Fruit fly (Drosophila melanogaster): Measurements from ENCODE around the gene CG9286.
A peak's percentile ranks its signal among the peaks of the same experiment; 100 is the strongest.

Gene CG9286

DNA sequence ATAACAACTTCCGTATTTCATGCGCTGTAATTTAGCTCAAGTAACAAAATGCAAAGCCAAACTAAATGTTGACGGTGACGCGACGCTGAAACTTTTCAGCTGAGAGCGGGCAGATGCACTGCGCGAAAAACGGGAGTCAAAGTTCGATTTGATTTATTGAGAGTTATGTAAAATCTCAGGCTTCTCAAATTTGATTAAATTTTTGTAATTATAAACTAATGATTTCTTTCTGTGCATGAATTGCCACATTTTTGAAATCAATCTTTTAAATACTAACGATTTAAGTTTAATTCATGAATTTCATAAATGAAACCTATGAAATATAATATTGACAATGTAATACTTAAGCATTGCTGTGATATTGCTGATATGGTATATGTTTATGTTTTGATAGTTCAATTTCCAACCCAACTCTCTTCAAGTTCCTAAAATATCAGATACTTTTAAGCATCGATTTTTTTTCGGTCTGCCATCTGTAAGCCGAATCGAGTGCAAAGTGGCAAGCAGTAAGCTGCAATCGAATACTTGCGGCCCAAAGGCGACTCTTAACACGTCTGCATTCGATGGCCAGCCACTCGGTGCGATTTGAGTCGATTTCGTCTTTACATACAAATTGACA, 41.9 kb downstream of the CG9286 start (continued):
- TF ChIP-seq spab (GFP tag; optimal IDR thresholded peaks at IDR 0.05) (no peak), CG10669 (GFP tag; optimal IDR thresholded peaks at IDR 0.05) (no peak), CG11762 (GFP tag; optimal IDR thresholded peaks at IDR 0.05; ENCODE audit: insufficient read depth) (no peak), Blimp-1 (GFP tag; optimal IDR thresholded peaks at IDR 0.05) (no peak), dsx (GFP tag; optimal IDR thresholded peaks at IDR 0.05; ENCODE audit: poor library complexity, severe bottlenecking) (no peak), CG8119 (GFP tag; IDR thresholded peaks at IDR 0.05) (no peak; the same call in 2 of the 3 replicates)

DNA sequence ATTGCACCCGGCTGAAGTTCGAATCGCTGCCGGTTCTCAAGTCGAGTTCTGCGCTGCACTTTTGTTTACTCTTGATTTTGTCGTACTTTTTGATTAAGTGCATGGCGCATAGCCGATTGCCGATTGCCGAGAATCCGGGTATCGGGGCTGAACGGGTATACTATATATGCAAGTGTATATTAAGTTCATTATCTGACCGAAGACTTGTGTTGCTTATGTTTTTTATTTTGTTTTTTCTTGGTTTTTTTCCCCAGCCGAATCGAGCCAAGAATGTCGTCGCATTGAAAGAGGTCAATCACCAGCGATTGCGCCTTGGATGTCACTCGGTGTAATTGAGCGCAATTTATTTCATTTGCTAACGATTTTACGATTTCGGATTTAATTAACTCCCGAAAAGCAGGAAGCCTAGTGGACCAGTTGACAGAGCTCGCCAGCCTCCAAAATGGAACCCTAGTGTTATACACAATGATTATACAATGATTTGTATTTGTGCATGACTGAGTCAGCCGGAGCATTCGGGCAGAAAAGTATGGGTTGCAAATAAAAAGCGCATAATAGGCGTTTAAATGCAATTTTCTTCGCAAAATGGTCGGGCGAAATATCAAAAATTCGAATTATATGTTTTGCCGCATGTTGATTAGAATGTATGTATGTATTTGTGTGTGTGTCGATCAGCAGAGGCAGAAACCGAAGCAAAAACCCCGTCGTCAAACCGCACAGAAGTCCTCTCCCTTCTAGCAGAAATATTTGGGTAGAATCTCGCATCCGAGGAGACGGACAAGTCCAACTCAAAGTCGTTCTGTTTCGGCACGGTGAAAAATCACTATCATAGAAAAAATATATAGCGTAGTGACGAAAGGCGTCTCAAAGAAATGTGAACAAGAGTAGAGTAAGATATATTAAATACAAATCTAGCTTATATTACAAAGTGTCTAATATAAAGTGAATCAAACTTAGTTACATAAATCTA, 47.5 kb downstream of the CG9286 start, which contains the start of gene Mst87F:
Mst87F (minus strand) TSS at position 56 of the 970 bp plus-strand sequence.
- TF ChIP-seq Eip78C (GFP tag), result peak; percentile 85
- TF ChIP-seq net (GFP tag; optimal IDR thresholded peaks at IDR 0.05), result peak; percentile 1
- TF ChIP-seq svp (GFP tag), result peak; percentile 95
- TF ChIP-seq achi (GFP tag; optimal IDR thresholded peaks at IDR 0.05), result peak; percentile 22
- TF ChIP-seq CG6792 (GFP tag; optimal IDR thresholded peaks at IDR 0.05), result no peak
- peak; percentile 22 for TF ChIP-seq Eip75B (GFP tag; optimal IDR thresholded peaks at IDR 0.05)
- 0 out of 2 replicates have a peak, but pooled peaks have one; percentile 22 for TF ChIP-seq CG15336 (GFP tag; IDR thresholded peaks at IDR 0.05)
- peak; percentile 31 for TF ChIP-seq Eip93F (GFP tag; optimal IDR thresholded peaks at IDR 0.05)
- peak in 1 of 2 experiments; percentile 22 for TF ChIP-seq ss (GFP tag; optimal IDR thresholded peaks at IDR 0.05)
- peak; percentile 4 for TF ChIP-seq spab (GFP tag; optimal IDR thresholded peaks at IDR 0.05)
- no peak for TF ChIP-seq Smox (GFP tag; optimal IDR thresholded peaks at IDR 0.05)
- peak; percentile 11 for TF ChIP-seq Hr4 (GFP tag; optimal IDR thresholded peaks at IDR 0.05)
- TF ChIP-seq Sox15 (GFP tag; optimal IDR thresholded peaks at IDR 0.05), result no peak
- TF ChIP-seq CG3032 (tag; optimal IDR thresholded peaks at IDR 0.05), result peak; percentile 15
- peak; percentile 0 for TF ChIP-seq CG3919 (GFP tag; optimal IDR thresholded peaks at IDR 0.05)
- peak; percentile 43; the same call in 1 of the 3 replicates for TF ChIP-seq CG6163 (GFP tag; IDR thresholded peaks at IDR 0.05)
- no peak for TF ChIP-seq acj6 (GFP tag; optimal IDR thresholded peaks at IDR 0.05)
- TF ChIP-seq lz (GFP tag; optimal IDR thresholded peaks at IDR 0.05), result no peak
- peak; percentile 5 for TF ChIP-seq CG6276 (GFP tag; optimal IDR thresholded peaks at IDR 0.05)
- TF ChIP-seq dsx (GFP tag; optimal IDR thresholded peaks at IDR 0.05; ENCODE audit: poor library complexity, severe bottlenecking), result no peak
- TF ChIP-seq CG6808 (GFP tag; optimal IDR thresholded peaks at IDR 0.05), result peak; percentile 15
- no peak for TF ChIP-seq dac (GFP tag; optimal IDR thresholded peaks at IDR 0.05)
- TF ChIP-seq salr (GFP tag; optimal IDR thresholded peaks at IDR 0.05), result no peak
- TF ChIP-seq vri (GFP tag; optimal IDR thresholded peaks at IDR 0.05), result peak; percentile 43
- TF ChIP-seq topi (GFP tag; optimal IDR thresholded peaks at IDR 0.05), result no peak
- no peak for TF ChIP-seq CG9139 (GFP tag; optimal IDR thresholded peaks at IDR 0.05)

DNA sequence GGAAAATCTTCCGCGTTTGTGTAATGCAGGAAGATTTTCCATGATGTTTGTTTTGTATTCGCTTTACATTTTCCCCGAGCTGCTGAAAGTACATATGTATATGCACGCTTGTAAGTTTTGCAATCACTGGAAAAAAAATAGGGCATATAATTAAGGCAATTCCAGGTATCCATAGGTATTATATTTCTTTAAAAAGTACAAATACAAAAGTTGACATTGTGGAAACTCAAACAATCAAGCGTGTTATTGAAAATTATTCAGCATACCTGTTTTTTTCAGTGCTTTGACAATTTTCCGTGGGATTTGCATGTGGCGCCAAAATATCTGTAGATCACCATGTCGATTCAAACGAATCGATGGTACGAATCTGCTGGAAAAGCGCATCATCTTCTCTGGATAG, 50.3 kb downstream of the CG9286 start:
- peak; percentile 4 for TF ChIP-seq net (GFP tag; optimal IDR thresholded peaks at IDR 0.05)
- TF ChIP-seq dac (GFP tag; optimal IDR thresholded peaks at IDR 0.05), result peak; percentile 37
- TF ChIP-seq CG11902 (GFP tag; optimal IDR thresholded peaks at IDR 0.05), result peak; percentile 10
- no peak for TF ChIP-seq spab (GFP tag; optimal IDR thresholded peaks at IDR 0.05)
- peak; percentile 60 for TF ChIP-seq eg (GFP tag; IDR thresholded peaks at IDR 0.05)
- no peak for TF ChIP-seq Smox (GFP tag; optimal IDR thresholded peaks at IDR 0.05)
- no peak for TF ChIP-seq CG1621 (tag; optimal IDR thresholded peaks at IDR 0.05)
- TF ChIP-seq CG7368 (GFP tag; optimal IDR thresholded peaks at IDR 0.05), result peak; percentile 17
- TF ChIP-seq CG6276 (GFP tag; optimal IDR thresholded peaks at IDR 0.05), result peak; percentile 56
- TF ChIP-seq CG10669 (GFP tag; optimal IDR thresholded peaks at IDR 0.05), result no peak
- peak; percentile 5 for TF ChIP-seq esn (GFP tag; optimal IDR thresholded peaks at IDR 0.05)
- TF ChIP-seq CG11762 (GFP tag; optimal IDR thresholded peaks at IDR 0.05; ENCODE audit: insufficient read depth), result no peak
- TF ChIP-seq acj6 (GFP tag; optimal IDR thresholded peaks at IDR 0.05), result peak; percentile 43
- no peak for TF ChIP-seq topi (GFP tag; optimal IDR thresholded peaks at IDR 0.05)
- no peak for TF ChIP-seq fd59A (GFP tag; optimal IDR thresholded peaks at IDR 0.05)
- no peak for TF ChIP-seq achi (GFP tag; optimal IDR thresholded peaks at IDR 0.05)
- TF ChIP-seq CG9139 (GFP tag; optimal IDR thresholded peaks at IDR 0.05), result no peak
- peak; percentile 19; the same call in 1 of the 2 replicates for TF ChIP-seq CG11294 (GFP tag; IDR thresholded peaks at IDR 0.05)
- TF ChIP-seq Sox102F (GFP tag; optimal IDR thresholded peaks at IDR 0.05), result no peak
- peak; percentile 8 for TF ChIP-seq lz (GFP tag; optimal IDR thresholded peaks at IDR 0.05)
- TF ChIP-seq CG6792 (GFP tag; optimal IDR thresholded peaks at IDR 0.05), result no peak
- TF ChIP-seq dsx (GFP tag; optimal IDR thresholded peaks at IDR 0.05; ENCODE audit: poor library complexity, severe bottlenecking), result no peak
- TF ChIP-seq OdsH (GFP tag; optimal IDR thresholded peaks at IDR 0.05), result peak; percentile 31
- no peak for TF ChIP-seq CG6854 (GFP tag; optimal IDR thresholded peaks at IDR 0.05)
- no peak for TF ChIP-seq CG34406 (GFP tag; optimal IDR thresholded peaks at IDR 0.05)
- TF ChIP-seq Blimp-1 (GFP tag; optimal IDR thresholded peaks at IDR 0.05), result no peak
- TF ChIP-seq CG4318 (GFP tag; optimal IDR thresholded peaks at IDR 0.05), result peak; percentile 67
